Worm (Caenorhabditis elegans) whole organism, L4/young adult: Measurements from ENCODE around the gene his-73.
A peak's percentile ranks its signal among the peaks of the same experiment; 100 is the strongest.

Source experiments
- W03F9.2 ChIP-seq: fragments of 150-350 bp; optimal IDR thresholded peaks from 2 replicates; lab custom pipeline; 2014; ENCODE audit warnings: missing biosample characterization, missing genetic modification characterization
- dao-5 ChIP-seq: sonication (generic microtip); optimal IDR thresholded peaks from 2 replicates; lab custom pipeline; 2016; ENCODE audit warnings: missing genotype, missing genetic modification characterization, moderate library complexity, missing compliant biosample characterization
- him-1 ChIP-seq: sonication (generic microtip); optimal IDR thresholded peaks from 2 replicates; lab custom pipeline; 2016; ENCODE audit warnings: missing genotype, missing genetic modification reagents, missing genetic modification characterization, missing compliant biosample characterization

- TF ChIP-seq dao-5 (tag; lab: Kevin White, UChicago) (no peak), W03F9.2 (peak; percentile 49), him-1 (tag; lab: Kevin White, UChicago) (no peak)
Observed at ce11 chrII:13187188-13187587, 3.7 kb downstream of the his-73 start, which contains the start of gene mecr-1.
